Worm (Caenorhabditis elegans) whole organism, L3 larva: ENCODE measurements around the gene tmem-131.

Experiments
- ZK546.5 ChIP-seq: sonication (generic microtip); optimal IDR thresholded peaks from 2 replicates; lab custom pipeline; 2017; ENCODE audit warnings: missing biosample characterization, missing genetic modification characterization
- elt-2 ChIP-seq: sonication (generic microtip); optimal IDR thresholded peaks from 2 replicates; lab custom pipeline; 2016; ENCODE audit warnings: missing genetic modification reagents, mild to moderate bottlenecking, missing genetic modification characterization, missing compliant biosample characterization
- jun-1 ChIP-seq: fragments of 150-350 bp; optimal IDR thresholded peaks from 2 replicates; lab custom pipeline; 2014; ENCODE audit warnings: missing biosample characterization, missing genetic modification reagents, missing genetic modification characterization
- lsy-12 ChIP-seq: sonication (generic microtip); optimal IDR thresholded peaks from 2 replicates; lab custom pipeline; 2016; ENCODE audit warnings: mild to moderate bottlenecking, missing genetic modification characterization, missing compliant biosample characterization
- nhr-237 ChIP-seq: fragments of 150-350 bp; optimal IDR thresholded peaks from 2 replicates; lab custom pipeline; 2014; ENCODE audit warnings: missing biosample characterization, missing genetic modification characterization
- nhr-25 ChIP-seq: sonication (generic microtip); optimal IDR thresholded peaks from 2 replicates; lab custom pipeline; 2017; ENCODE audit warnings: missing biosample characterization, missing genetic modification characterization
- snpc-4 ChIP-seq: fragments of 150-350 bp; optimal IDR thresholded peaks from 2 replicates; lab custom pipeline; 2014; ENCODE audit warnings: missing biosample characterization, missing genetic modification characterization

- no peak for TF ChIP-seq jun-1 (tag; lab: Kevin White, UChicago)
- no peak for TF ChIP-seq lsy-12 (tag; lab: Kevin White, UChicago)
- no peak for TF ChIP-seq ZK546.5
- no peak for TF ChIP-seq snpc-4 (tag; lab: Kevin White, UChicago)
- no peak for TF ChIP-seq elt-2
- TF ChIP-seq nhr-25 (tag; lab: Kevin White, UChicago), result no peak
- no peak for TF ChIP-seq nhr-237
Observed at ce11 chrIII:5030629-5031028, 32.7 kb upstream of the tmem-131 start, which contains the start of gene klp-6.
